Worm (Caenorhabditis elegans): ENCODE results near the gene F56C9.8.

DNA sequence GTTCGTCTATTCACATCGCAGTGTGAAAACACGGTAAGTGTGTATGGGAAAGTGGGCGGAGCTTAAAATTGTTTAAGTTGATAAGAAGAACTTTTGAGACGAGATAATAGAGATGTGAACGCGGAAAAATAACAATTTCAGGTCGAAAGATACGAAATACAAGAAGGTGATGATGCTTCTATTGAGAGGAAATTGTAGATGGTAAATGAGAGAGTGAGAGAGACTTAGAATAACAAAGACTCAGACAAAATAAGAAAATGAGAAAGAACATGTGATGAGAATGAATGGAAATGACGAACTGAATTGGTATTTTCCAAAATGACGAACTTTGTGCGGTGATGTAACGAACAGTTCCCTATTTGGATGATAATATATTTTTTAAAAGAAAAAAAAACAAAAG, 48.2 kb downstream of the F56C9.8 start:
- no peak for TF ChIP-seq ceh-82 (tag; optimal IDR thresholded peaks at IDR 0.05)
- TF ChIP-seq lim-7 (GFP tag; IDR thresholded peaks at IDR 0.05): no peak
- no peak for TF ChIP-seq F37D6.2 (tag; optimal IDR thresholded peaks at IDR 0.05)
- no peak for TF ChIP-seq aha-1 (tag)
- no peak for TF ChIP-seq unc-39 (tag; optimal IDR thresholded peaks at IDR 0.05)
- TF ChIP-seq nhr-28 (tag; optimal IDR thresholded peaks at IDR 0.05): peak; percentile 54
- TF ChIP-seq dve-1 (tag; optimal IDR thresholded peaks at IDR 0.05; ENCODE audit: insufficient read depth): no peak
- no peak for TF ChIP-seq ctbp-1 (GFP tag; IDR thresholded peaks at IDR 0.05)
